Worm (Caenorhabditis elegans) whole organism, L4 larva: ENCODE results near the gene F26A1.19.

Source experiments
- F49E8.2 ChIP-seq: sonication (generic microtip); optimal IDR thresholded peaks from 2 replicates; lab custom pipeline; 2016; ENCODE audit warnings: missing compliant biosample characterization, mild to moderate bottlenecking, missing genetic modification characterization, borderline replicate concordance
- R02D3.7 ChIP-seq: fragments of 150-350 bp; sonication (generic microtip); optimal IDR thresholded peaks from 3 replicates; lab custom pipeline; 2014; ENCODE audit warnings: missing biosample characterization, missing genetic modification characterization
- T26A8.4 ChIP-seq: fragments of 200-800 bp; sonication (Bioruptor generic); IDR thresholded peaks from 2 replicates; pipeline ENCODE4 v1.3.6; 2022; ENCODE audit warnings: missing genetic modification characterization, missing compliant biosample characterization
- Y5F2A.4 ChIP-seq: fragments of 200-800 bp; sonication (Bioruptor generic); optimal IDR thresholded peaks from 2 replicates; lab custom pipeline; 2018; ENCODE audit warnings: mild to moderate bottlenecking, missing genetic modification characterization, missing compliant biosample characterization
- aha-1 ChIP-seq: fragments of 150-350 bp; peaks from one replicate; lab custom pipeline; 2014; ENCODE audit warnings: missing biosample characterization, missing genetic modification characterization
- aly-2 ChIP-seq: sonication (generic microtip); optimal IDR thresholded peaks from 2 replicates; lab custom pipeline; 2018; ENCODE audit warnings: missing biosample characterization, missing genetic modification characterization
- ceh-20 ChIP-seq: fragments of 200-800 bp; sonication (Bioruptor generic); IDR thresholded peaks from 2 replicates; pipeline ENCODE4 v1.3.6; 2022; ENCODE audit warnings: missing genetic modification reagents, missing genetic modification characterization, missing compliant biosample characterization
- ceh-32 ChIP-seq: sonication (generic microtip); optimal IDR thresholded peaks from 2 replicates; lab custom pipeline; 2016; ENCODE audit warnings: mild to moderate bottlenecking, missing genetic modification characterization, missing compliant biosample characterization; ENCODE audit not compliant: poor library complexity
- ceh-62 ChIP-seq: sonication (generic microtip); optimal IDR thresholded peaks from 2 replicates; lab custom pipeline; 2017; ENCODE audit warnings: missing biosample characterization, missing genetic modification characterization
- daf-16 ChIP-seq, 3 experiments: sonication (generic microtip); optimal IDR thresholded peaks; 2 replicates each; lab custom pipeline; 2016 to 2017; ENCODE audit warnings: missing genetic modification characterization in 3 of 3, missing genetic modification reagents in 3 of 3, mild to moderate bottlenecking in 2 of 3, missing compliant biosample characterization in 2 of 3, missing biosample characterization in 1 of 3, moderate library complexity in 1 of 3
- daf-8 ChIP-seq: fragments of 200-800 bp; sonication (Bioruptor generic); IDR thresholded peaks from 2 replicates; pipeline ENCODE4 v1.3.6; 2022; ENCODE audit warnings: missing genetic modification characterization, missing compliant biosample characterization
- dmd-9 ChIP-seq: fragments of 200-800 bp; sonication (Bioruptor generic); IDR thresholded peaks from 2 replicates; pipeline ENCODE4 v1.3.6; 2022; ENCODE audit warnings: missing genetic modification reagents, missing genetic modification characterization, missing compliant biosample characterization
- dpl-1 ChIP-seq: fragments of 150-350 bp; optimal IDR thresholded peaks from 2 replicates; lab custom pipeline; 2014; ENCODE audit warnings: missing biosample characterization, missing genetic modification reagents, missing genetic modification characterization
- duxl-1 ChIP-seq: sonication (generic microtip); optimal IDR thresholded peaks from 2 replicates; lab custom pipeline; 2016; ENCODE audit warnings: mild to moderate bottlenecking, missing genetic modification characterization, moderate library complexity, missing compliant biosample characterization; ENCODE audit not compliant: poor library complexity
- dve-1 ChIP-seq: sonication (generic microtip); optimal IDR thresholded peaks from 2 replicates; lab custom pipeline; 2017; ENCODE audit warnings: antibody characterized with exemption, mild to moderate bottlenecking, missing genetic modification characterization, missing compliant biosample characterization; ENCODE audit not compliant: insufficient read depth
- egl-27 ChIP-seq: sonication (generic microtip); optimal IDR thresholded peaks from 3 replicates; lab custom pipeline; 2017; ENCODE audit warnings: missing biosample characterization, missing genetic modification reagents, missing genetic modification characterization
- egl-43 ChIP-seq: fragments of 200-800 bp; sonication (Bioruptor generic); IDR thresholded peaks from 2 replicates; pipeline ENCODE4 v1.3.6; 2022; ENCODE audit warnings: missing genetic modification reagents, missing genetic modification characterization, missing compliant biosample characterization
- jun-1 ChIP-seq: fragments of 150-350 bp; optimal IDR thresholded peaks from 2 replicates; lab custom pipeline; 2014; ENCODE audit warnings: missing biosample characterization, missing genetic modification reagents, missing genetic modification characterization
- lin-15B ChIP-seq: fragments of 150-350 bp; sonication (generic microtip); optimal IDR thresholded peaks from 3 replicates; lab custom pipeline; 2014; ENCODE audit warnings: missing biosample characterization, missing genetic modification characterization
- lin-38 ChIP-seq: fragments of 200-800 bp; sonication (Bioruptor generic); IDR thresholded peaks from 2 replicates; pipeline ENCODE4 v1.3.6; 2022; ENCODE audit warnings: missing genetic modification reagents, missing genetic modification characterization, missing compliant biosample characterization
- mep-1 ChIP-seq: fragments of 150-350 bp; sonication (generic microtip); optimal IDR thresholded peaks from 3 replicates; lab custom pipeline; 2014; ENCODE audit warnings: missing biosample characterization, missing genetic modification characterization
- mxl-2 ChIP-seq: fragments of 200-800 bp; sonication (Bioruptor generic); conservative IDR thresholded peaks from 2 replicates; pipeline ENCODE4 v1.3.6; 2022; ENCODE audit warnings: missing genetic modification reagents, missing genetic modification characterization, missing compliant biosample characterization
- nhr-42 ChIP-seq: fragments of 200-800 bp; sonication (Bioruptor generic); IDR thresholded peaks from 2 replicates; pipeline ENCODE4 v1.3.6; 2022; ENCODE audit warnings: missing genetic modification characterization, missing compliant biosample characterization
- nhr-48 ChIP-seq: sonication (generic microtip); optimal IDR thresholded peaks from 2 replicates; lab custom pipeline; 2016; ENCODE audit warnings: mild to moderate bottlenecking, missing genetic modification characterization, missing compliant biosample characterization
- nhr-6 ChIP-seq: fragments of 150-350 bp; optimal IDR thresholded peaks from 2 replicates; lab custom pipeline; 2014; ENCODE audit warnings: missing biosample characterization, missing genetic modification characterization
- pha-4 ChIP-seq, 2 experiments: fragments of 150-350 bp in 1 of 2; fragments of 200-800 bp in 1 of 2; sonication (Bioruptor generic) in 1 of 2; IDR thresholded peaks in 1 of 2; optimal IDR thresholded peaks in 1 of 2; 2 replicates each; pipeline versions ENCODE4 v1.3.6 to Lab custom; 2014 to 2022; ENCODE audit warnings: missing genetic modification characterization in 2 of 2, missing genetic modification reagents in 2 of 2, missing biosample characterization in 1 of 2, missing compliant biosample characterization in 1 of 2
- pqm-1 ChIP-seq: sonication (generic microtip); optimal IDR thresholded peaks from 2 replicates; lab custom pipeline; 2017; ENCODE audit warnings: missing biosample characterization, missing genetic modification characterization
- set-16 ChIP-seq: fragments of 200-800 bp; sonication (Bioruptor generic); IDR thresholded peaks from 2 replicates; pipeline ENCODE4 v1.3.6; 2022; ENCODE audit warnings: missing genetic modification reagents, missing genetic modification characterization, missing compliant biosample characterization
- tra-1 ChIP-seq: fragments of 200-800 bp; sonication (Bioruptor generic); IDR thresholded peaks from 2 replicates; pipeline ENCODE4 v1.3.6; 2022; ENCODE audit warnings: missing genetic modification reagents, missing genetic modification characterization, missing compliant biosample characterization
- unc-130 ChIP-seq: sonication (generic microtip); optimal IDR thresholded peaks from 2 replicates; lab custom pipeline; 2016; ENCODE audit warnings: missing genetic modification reagents, missing genetic modification characterization, missing compliant biosample characterization
- unc-39 ChIP-seq: sonication (generic microtip); optimal IDR thresholded peaks from 2 replicates; lab custom pipeline; 2017; ENCODE audit warnings: missing biosample characterization, missing genetic modification characterization
- unc-62 ChIP-seq, 3 experiments: fragments of 150-350 bp in 1 of 3; sonication (generic microtip); optimal IDR thresholded peaks in 2 of 3; peaks in 1 of 3; 1 replicate in 1 of 3; 2 replicates in 2 of 3; lab custom pipeline; 2014 to 2017; ENCODE audit warnings: missing biosample characterization in 3 of 3, missing genetic modification characterization in 3 of 3, missing genetic modification reagents in 3 of 3, missing genotype in 1 of 3
- zag-1 ChIP-seq: fragments of 150-350 bp; optimal IDR thresholded peaks from 2 replicates; lab custom pipeline; 2014; ENCODE audit warnings: missing biosample characterization, missing genetic modification characterization
- zfp-2 ChIP-seq: sonication (generic microtip); optimal IDR thresholded peaks from 2 replicates; lab custom pipeline; 2016; ENCODE audit warnings: mild to moderate bottlenecking, missing genetic modification characterization, missing compliant biosample characterization
- zip-2 ChIP-seq: fragments of 150-350 bp; optimal IDR thresholded peaks from 2 replicates; lab custom pipeline; 2014; ENCODE audit warnings: missing biosample characterization, missing genetic modification characterization
- ztf-11 ChIP-seq: fragments of 150-350 bp; optimal IDR thresholded peaks from 2 replicates; lab custom pipeline; 2014; ENCODE audit warnings: missing biosample characterization, missing genetic modification characterization

F26A1.19 gene

ce11 chrIII:4852025-4852424 lies 14.5 kb downstream of the F26A1.19 start, which contains the start of gene ced-4:
Gene ced-4, plus strand, starts transcription at chrIII:4852325.
- TF ChIP-seq lin-15B (tag; lab: Kevin White, UChicago), result no peak
- peak; percentile 75 for TF ChIP-seq aha-1 (tag; lab: Kevin White, UChicago)
- TF ChIP-seq, all 104 proteins: peak for 1

ce11 chrIII:4854918-4855317 lies 17.4 kb downstream of the F26A1.19 start, which contains the start of gene C35D10.8:
Gene C35D10.8, plus strand, starts transcription at chrIII:4855218.
- TF ChIP-seq duxl-1 (tag; lab: Kevin White, UChicago), result no peak
- no peak for TF ChIP-seq ceh-62 (tag; lab: Kevin White, UChicago)
- TF ChIP-seq mxl-2 (GFP tag; lab: Robert Waterston, UW), result no peak
- no peak for TF ChIP-seq nhr-42 (GFP tag; lab: Robert Waterston, UW)
- TF ChIP-seq egl-43, result no peak
- TF ChIP-seq daf-16 (GFP tag; optimal IDR thresholded peaks at IDR 0.05; lab: Kevin White, UChicago), result no peak
- no peak for TF ChIP-seq daf-16 (tag; optimal IDR thresholded peaks at IDR 0.05; lab: Kevin White, UChicago)
- TF ChIP-seq egl-27 (tag; lab: Kevin White, UChicago), result no peak
- TF ChIP-seq ceh-32 (tag; lab: Kevin White, UChicago), result no peak
- no peak for TF ChIP-seq zag-1 (tag; lab: Kevin White, UChicago)
- TF ChIP-seq pha-4 (GFP tag; IDR thresholded peaks at IDR 0.05; lab: Robert Waterston, UW), result no peak
- no peak for TF ChIP-seq pha-4 (tag; optimal IDR thresholded peaks at IDR 0.05; lab: Kevin White, UChicago)
- no peak for TF ChIP-seq nhr-48 (tag; lab: Kevin White, UChicago)
- no peak for TF ChIP-seq unc-39 (tag; lab: Kevin White, UChicago)
- TF ChIP-seq daf-8 (GFP tag; lab: Robert Waterston, UW), result no peak
- no peak for TF ChIP-seq dve-1 (tag; lab: Kevin White, UChicago)
- TF ChIP-seq dmd-9, result no peak
- TF ChIP-seq ztf-11, result no peak
- no peak for TF ChIP-seq mep-1
- TF ChIP-seq unc-130 (GFP tag; lab: Kevin White, UChicago), result no peak
- no peak for TF ChIP-seq jun-1 (tag; lab: Kevin White, UChicago)
- no peak for TF ChIP-seq Y5F2A.4 (GFP tag; lab: Kevin White, UChicago)
- TF ChIP-seq, all 104 proteins: peak for 0

ce11 chrIII:4856109-4856508 lies 18.6 kb downstream of the F26A1.19 start, which contains the start of gene C35D10.7:
Gene C35D10.7, plus strand, starts transcription at chrIII:4856193.
- TF ChIP-seq ceh-32 (tag; lab: Kevin White, UChicago), result no peak
- peak; percentile 35; the same call in 1 of the 2 replicates for TF ChIP-seq lin-38 (GFP tag; lab: Robert Waterston, UW)
- TF ChIP-seq aly-2, result no peak
- TF ChIP-seq unc-130 (GFP tag; lab: Kevin White, UChicago), result no peak
- TF ChIP-seq unc-62 (GFP tag; optimal IDR thresholded peaks at IDR 0.05 in 1 of 2; lab: Kevin White, UChicago), result no peak
- no peak for TF ChIP-seq unc-62 (tag; optimal IDR thresholded peaks at IDR 0.05; lab: Kevin White, UChicago)
- TF ChIP-seq F49E8.2 (tag; lab: Kevin White, UChicago), result no peak
- no peak for TF ChIP-seq T26A8.4 (GFP tag; lab: Robert Waterston, UW)
- no peak for TF ChIP-seq zfp-2 (tag; lab: Kevin White, UChicago)

ce11 chrIII:4856992-4857391 lies 19.5 kb downstream of the F26A1.19 start:
- TF ChIP-seq unc-62 (GFP tag; optimal IDR thresholded peaks at IDR 0.05 in 1 of 2; lab: Kevin White, UChicago), result peak in 1 of 2 experiments; percentile 98
- TF ChIP-seq unc-62 (tag; optimal IDR thresholded peaks at IDR 0.05; lab: Kevin White, UChicago), result no peak
- TF ChIP-seq nhr-6 (tag; lab: Kevin White, UChicago), result no peak
- TF ChIP-seq dpl-1 (GFP tag; lab: Kevin White, UChicago), result no peak
- no peak for TF ChIP-seq aha-1 (tag; lab: Kevin White, UChicago)

- TF ChIP-seq R02D3.7 (no peak), set-16 (GFP tag; lab: Robert Waterston, UW) (no peak), zip-2 (no peak), tra-1 (no peak), pqm-1 (tag; lab: Kevin White, UChicago) (no peak), ceh-20 (GFP tag; lab: Robert Waterston, UW) (no peak)
Observed at ce11 chrIII:4859039-4859438, 21.5 kb downstream of the F26A1.19 start, which contains the start of gene C35D10.6. Gene C35D10.6, plus strand, starts transcription at chrIII:4859339.
